Fruit fly (Drosophila melanogaster): ENCODE measurements around the gene Elo68beta.

The Elo68beta gene

dm6 chr3L:11093046-11093520 is 8.4 kb downstream of the Elo68beta start, which contains the start of gene JIL-1 (continued):
- peak; percentile 39 for TF ChIP-seq Blimp-1 (GFP tag; optimal IDR thresholded peaks at IDR 0.05)
- TF ChIP-seq fu2 (GFP tag; optimal IDR thresholded peaks at IDR 0.05): peak; percentile 53
- TF ChIP-seq CG7786 (GFP tag; optimal IDR thresholded peaks at IDR 0.05): peak; percentile 37
- TF ChIP-seq lmd (GFP tag; IDR thresholded peaks at IDR 0.05): peak; percentile 76; the same call in 1 of the 2 replicates
- no peak for TF ChIP-seq Six4 (GFP tag; optimal IDR thresholded peaks at IDR 0.05)
- no peak for TF ChIP-seq ro (GFP tag; IDR thresholded peaks at IDR 0.05)
- TF ChIP-seq Dll (GFP tag; IDR thresholded peaks at IDR 0.05; ENCODE audit: partially characterized antibody): peak; percentile 85
- TF ChIP-seq CG14860 (GFP tag; IDR thresholded peaks at IDR 0.05; ENCODE audit: partially characterized antibody): peak; percentile 86
- TF ChIP-seq Sin3A (optimal IDR thresholded peaks at IDR 0.05): peak; percentile 47
- TF ChIP-seq dan (GFP tag; IDR thresholded peaks at IDR 0.05): no peak
- TF ChIP-seq jigr1 (GFP tag; IDR thresholded peaks at IDR 0.05): no peak
- TF ChIP-seq mirr (GFP tag; optimal IDR thresholded peaks at IDR 0.05): no peak
- TF ChIP-seq CG12391 (tag; optimal IDR thresholded peaks at IDR 0.05): peak; percentile 71
- TF ChIP-seq CG14710 (tag; optimal IDR thresholded peaks at IDR 0.05): peak; percentile 58
- TF ChIP-seq CG10979 (tag; optimal IDR thresholded peaks at IDR 0.05): peak; percentile 34
- TF ChIP-seq salm (tag; optimal IDR thresholded peaks at IDR 0.05): no peak
- peak; percentile 39 for TF ChIP-seq BtbVII (GFP tag; optimal IDR thresholded peaks at IDR 0.05)
- peak; percentile 20; the same call in 1 of the 3 replicates for TF ChIP-seq CG11560 (tag; IDR thresholded peaks at IDR 0.05)
- TF ChIP-seq bab2 (GFP tag; optimal IDR thresholded peaks at IDR 0.05): peak; percentile 48
- TF ChIP-seq CG4404 (GFP tag; IDR thresholded peaks at IDR 0.05): peak; percentile 54; the same call in 1 of the 2 replicates
- peak; percentile 55 for TF ChIP-seq CG17829 (tag; optimal IDR thresholded peaks at IDR 0.05)
- TF ChIP-seq CG34224 (GFP tag; IDR thresholded peaks at IDR 0.05; ENCODE audit: partially characterized antibody): peak; percentile 83
- TF ChIP-seq CG1233 (GFP tag; optimal IDR thresholded peaks at IDR 0.05): peak; percentile 56
- TF ChIP-seq CG10147 (GFP tag; optimal IDR thresholded peaks at IDR 0.05): peak; percentile 53
- TF ChIP-seq H15 (GFP tag; IDR thresholded peaks at IDR 0.05): peak; percentile 24; the same call in 1 of the 3 replicates
- TF ChIP-seq sob (GFP tag; IDR thresholded peaks at IDR 0.05): peak; percentile 93
- peak; percentile 77 for TF ChIP-seq CG14441 (GFP tag; IDR thresholded peaks at IDR 0.05)
- TF ChIP-seq CG18011 (GFP tag; optimal IDR thresholded peaks at IDR 0.05): peak; percentile 39
- peak; percentile 76 for TF ChIP-seq Xbp1 (GFP tag; optimal IDR thresholded peaks at IDR 0.05)
- no peak for TF ChIP-seq hkb (optimal IDR thresholded peaks at IDR 0.05)
- TF ChIP-seq hkb (GFP tag; IDR thresholded peaks at IDR 0.05): peak; percentile 26; the same call in 1 of the 2 replicates
- TF ChIP-seq CG17612 (GFP tag; IDR thresholded peaks at IDR 0.05): no peak
- TF ChIP-seq wdn (GFP tag; IDR thresholded peaks at IDR 0.05): peak; percentile 65
- peak; percentile 17 for TF ChIP-seq oc (tag; optimal IDR thresholded peaks at IDR 0.05)
- TF ChIP-seq ken (GFP tag; IDR thresholded peaks at IDR 0.05): peak; percentile 81
- TF ChIP-seq gce (GFP tag; IDR thresholded peaks at IDR 0.05): no peak
- TF ChIP-seq CG7745 (tag; optimal IDR thresholded peaks at IDR 0.05): no peak
- TF ChIP-seq CG13424 (tag; optimal IDR thresholded peaks at IDR 0.05): peak; percentile 35
- TF ChIP-seq CG32767 (GFP tag; IDR thresholded peaks at IDR 0.05): 0 out of 2 replicates have a peak, but pooled peaks have one; percentile 29
- TF ChIP-seq onecut (GFP tag; IDR thresholded peaks at IDR 0.05): peak; percentile 56
- peak; percentile 40 for TF ChIP-seq fd96Cb (tag; optimal IDR thresholded peaks at IDR 0.05)
- TF ChIP-seq CG10274 (GFP tag; optimal IDR thresholded peaks at IDR 0.05): no peak
- peak; percentile 8 for TF ChIP-seq trh (GFP tag; optimal IDR thresholded peaks at IDR 0.05)
- TF ChIP-seq CG3838 (GFP tag; optimal IDR thresholded peaks at IDR 0.05): no peak
- TF ChIP-seq danr (GFP tag; IDR thresholded peaks at IDR 0.05): no peak
- peak; percentile 38; the same call in 2 of the 3 replicates for TF ChIP-seq zen2 (GFP tag; IDR thresholded peaks at IDR 0.05; ENCODE audit: partially characterized antibody)
- peak; percentile 18 for TF ChIP-seq Bteb2 (GFP tag; optimal IDR thresholded peaks at IDR 0.05)
- peak; percentile 48; the same call in 1 of the 2 replicates for TF ChIP-seq CG7372 (GFP tag; IDR thresholded peaks at IDR 0.05)
- TF ChIP-seq Antp (GFP tag; optimal IDR thresholded peaks at IDR 0.05): peak; percentile 31
- peak; percentile 56 for TF ChIP-seq nmo (GFP tag; optimal IDR thresholded peaks at IDR 0.05)
- peak; percentile 31 for TF ChIP-seq Myb (GFP tag; optimal IDR thresholded peaks at IDR 0.05)
